Worm (Caenorhabditis elegans) whole organism, young adult: ENCODE results near the gene R11G10.4.

ENCODE experiments used
- B0035.1 ChIP-seq: sonication (generic microtip); optimal IDR thresholded peaks from 2 replicates; lab custom pipeline; 2016; ENCODE audit warnings: missing genetic modification characterization, mild to moderate bottlenecking, missing compliant biosample characterization, missing genotype, missing genetic modification reagents
- D2030.7 ChIP-seq: fragments of 200-800 bp; sonication (Bioruptor generic); IDR thresholded peaks from 2 replicates; pipeline ENCODE4 v1.3.6; 2022; ENCODE audit warnings: missing genetic modification reagents, missing genetic modification characterization, missing compliant biosample characterization
- F10E7.11 ChIP-seq: sonication (generic microtip); optimal IDR thresholded peaks from 2 replicates; lab custom pipeline; 2017; ENCODE audit warnings: mild to moderate bottlenecking, missing genetic modification characterization, moderate library complexity, missing compliant biosample characterization
- F22D6.2 ChIP-seq: sonication (generic microtip); optimal IDR thresholded peaks from 2 replicates; lab custom pipeline; 2016; ENCODE audit warnings: mild to moderate bottlenecking, missing genetic modification characterization, missing compliant biosample characterization
- F23B12.7 ChIP-seq: sonication (generic microtip); optimal IDR thresholded peaks from 2 replicates; lab custom pipeline; 2017; ENCODE audit warnings: missing genetic modification characterization, mild to moderate bottlenecking, missing compliant biosample characterization, antibody characterized with exemption, moderate library complexity; ENCODE audit not compliant: insufficient read depth
- F39B2.1 ChIP-seq: fragments of 200-800 bp; sonication (Bioruptor generic); IDR thresholded peaks from 2 replicates; pipeline ENCODE4 v1.3.6; 2022; ENCODE audit warnings: missing genetic modification reagents, missing genetic modification characterization, missing compliant biosample characterization
- F57A8.1 ChIP-seq: fragments of 200-800 bp; sonication (Bioruptor generic); optimal IDR thresholded peaks from 2 replicates; lab custom pipeline; 2018; ENCODE audit warnings: mild to moderate bottlenecking, missing genetic modification characterization, moderate library complexity, missing compliant biosample characterization
- F57C9.4 ChIP-seq: sonication (generic microtip); optimal IDR thresholded peaks from 2 replicates; lab custom pipeline; 2017; ENCODE audit warnings: mild to moderate bottlenecking, missing genetic modification characterization, missing compliant biosample characterization
- T07F8.4 ChIP-seq: sonication (generic microtip); optimal IDR thresholded peaks from 2 replicates; lab custom pipeline; 2016; ENCODE audit warnings: mild to moderate bottlenecking, missing genetic modification characterization, moderate library complexity, missing compliant biosample characterization
- Y67H2A.10 ChIP-seq: fragments of 200-800 bp; sonication (Bioruptor generic); conservative IDR thresholded peaks from 2 replicates; pipeline ENCODE4 v1.3.6; 2022; ENCODE audit warnings: missing genetic modification reagents, missing genetic modification characterization, missing compliant biosample characterization
- akir-1 ChIP-seq: fragments of 200-800 bp; sonication (Bioruptor generic); optimal IDR thresholded peaks from 2 replicates; lab custom pipeline; 2018; ENCODE audit warnings: mild to moderate bottlenecking, missing genetic modification characterization, moderate library complexity, missing compliant biosample characterization
- aptf-2 ChIP-seq: fragments of 200-800 bp; sonication (Bioruptor generic); conservative IDR thresholded peaks from 2 replicates; pipeline ENCODE4 v1.3.6; 2022; ENCODE audit warnings: missing genetic modification reagents, missing genetic modification characterization, missing compliant biosample characterization
- atf-7 ChIP-seq: sonication (generic microtip); optimal IDR thresholded peaks from 2 replicates; lab custom pipeline; 2017; ENCODE audit warnings: mild to moderate bottlenecking, missing genetic modification characterization, missing compliant biosample characterization
- attf-3 ChIP-seq: fragments of 200-800 bp; sonication (Bioruptor generic); conservative IDR thresholded peaks from 2 replicates; pipeline ENCODE4 v1.3.6; 2022; ENCODE audit warnings: missing genetic modification reagents, missing genetic modification characterization, missing compliant biosample characterization
- bed-2 ChIP-seq: fragments of 200-800 bp; sonication (Bioruptor generic); IDR thresholded peaks from 2 replicates; pipeline ENCODE4 v1.3.6; 2022; ENCODE audit warnings: missing genetic modification reagents, missing genetic modification characterization, missing compliant biosample characterization
- cebp-1 ChIP-seq, 2 experiments: fragments of 200-800 bp in 1 of 2; sonication (Bioruptor generic) in 1 of 2; sonication (generic microtip) in 1 of 2; IDR thresholded peaks in 1 of 2; optimal IDR thresholded peaks in 1 of 2; 2 replicates each; pipeline versions ENCODE4 v1.3.6 to Lab custom; 2017 to 2022; ENCODE audit warnings: missing compliant biosample characterization in 2 of 2, missing genetic modification characterization in 2 of 2, mild to moderate bottlenecking in 1 of 2, missing genetic modification reagents in 1 of 2, moderate library complexity in 1 of 2
- ceh-27 ChIP-seq: fragments of 200-800 bp; sonication (Bioruptor generic); optimal IDR thresholded peaks from 2 replicates; lab custom pipeline; 2018; ENCODE audit warnings: mild to moderate bottlenecking, missing genetic modification characterization, moderate library complexity, missing compliant biosample characterization
- ceh-40 ChIP-seq: fragments of 200-800 bp; sonication (Bioruptor generic); IDR thresholded peaks from 2 replicates; pipeline ENCODE4 v1.3.6; 2022; ENCODE audit warnings: missing genetic modification characterization, missing compliant biosample characterization
- ceh-79 ChIP-seq: sonication (generic microtip); optimal IDR thresholded peaks from 2 replicates; lab custom pipeline; 2017; ENCODE audit warnings: mild to moderate bottlenecking, missing genetic modification characterization, missing compliant biosample characterization
- die-1 ChIP-seq: sonication (generic microtip); optimal IDR thresholded peaks from 2 replicates; lab custom pipeline; 2016; ENCODE audit warnings: missing genotype, mild to moderate bottlenecking, missing genetic modification characterization, missing compliant biosample characterization
- dox-1 ChIP-seq: fragments of 200-800 bp; sonication (Bioruptor generic); IDR thresholded peaks from 2 replicates; pipeline ENCODE4 v1.3.6; 2022; ENCODE audit warnings: missing genetic modification reagents, missing genetic modification characterization, missing compliant biosample characterization
- dpff-1 ChIP-seq: sonication (generic microtip); optimal IDR thresholded peaks from 2 replicates; lab custom pipeline; 2017; ENCODE audit warnings: mild to moderate bottlenecking, missing genetic modification characterization, missing compliant biosample characterization
- egl-44 ChIP-seq: fragments of 200-800 bp; sonication (Bioruptor generic); IDR thresholded peaks from 2 replicates; pipeline ENCODE4 v1.3.6; 2022; ENCODE audit warnings: missing genetic modification reagents, missing genetic modification characterization, missing compliant biosample characterization
- him-1 ChIP-seq: sonication (generic microtip); optimal IDR thresholded peaks from 2 replicates; lab custom pipeline; 2016; ENCODE audit warnings: missing genotype, missing genetic modification reagents, missing genetic modification characterization, missing compliant biosample characterization
- hlh-12 ChIP-seq: sonication (generic microtip); optimal IDR thresholded peaks from 2 replicates; lab custom pipeline; 2016; ENCODE audit warnings: missing genetic modification characterization, missing compliant biosample characterization
- let-526 ChIP-seq: fragments of 200-800 bp; sonication (Bioruptor generic); IDR thresholded peaks from 2 replicates; pipeline ENCODE4 v1.3.6; 2022; ENCODE audit warnings: missing genetic modification reagents, missing genetic modification characterization, missing compliant biosample characterization
- lin-40 ChIP-seq: sonication (generic microtip); optimal IDR thresholded peaks from 2 replicates; lab custom pipeline; 2016; ENCODE audit warnings: missing genetic modification characterization, mild to moderate bottlenecking, missing compliant biosample characterization, missing genotype, missing genetic modification reagents
- lsl-1 ChIP-seq: fragments of 200-800 bp; sonication (Bioruptor generic); optimal IDR thresholded peaks from 2 replicates; lab custom pipeline; 2018; ENCODE audit warnings: mild to moderate bottlenecking, missing genetic modification characterization, moderate library complexity, missing compliant biosample characterization
- madf-10 ChIP-seq: sonication (generic microtip); optimal IDR thresholded peaks from 2 replicates; lab custom pipeline; 2016; ENCODE audit warnings: mild to moderate bottlenecking, missing genetic modification characterization, missing compliant biosample characterization
- madf-6 ChIP-seq: fragments of 200-800 bp; sonication (Bioruptor generic); IDR thresholded peaks from 2 replicates; pipeline ENCODE4 v1.3.6; 2022; ENCODE audit warnings: missing genetic modification reagents, missing genetic modification characterization, missing compliant biosample characterization
- mcd-1 ChIP-seq: fragments of 200-800 bp; sonication (Bioruptor generic); IDR thresholded peaks from 2 replicates; pipeline ENCODE4 v1.3.6; 2022; ENCODE audit warnings: missing genetic modification reagents, missing genetic modification characterization, missing compliant biosample characterization
- nhr-120 ChIP-seq: fragments of 200-800 bp; sonication (Bioruptor generic); IDR thresholded peaks from 2 replicates; pipeline ENCODE4 v1.3.6; 2022; ENCODE audit warnings: missing genetic modification characterization, missing compliant biosample characterization
- nhr-179 ChIP-seq: sonication (generic microtip); optimal IDR thresholded peaks from 2 replicates; lab custom pipeline; 2016; ENCODE audit warnings: mild to moderate bottlenecking, missing genetic modification characterization, missing compliant biosample characterization
- pha-4 ChIP-seq: fragments of 150-350 bp; sonication (generic microtip); optimal IDR thresholded peaks from 2 replicates; lab custom pipeline; 2014; ENCODE audit warnings: missing biosample characterization, missing genetic modification reagents, missing genetic modification characterization
- rcor-1 ChIP-seq: fragments of 200-800 bp; sonication (Bioruptor generic); IDR thresholded peaks from 2 replicates; pipeline ENCODE4 v1.3.6; 2022; ENCODE audit warnings: missing genetic modification reagents, missing genetic modification characterization, missing compliant biosample characterization
- snpc-3.4 ChIP-seq: sonication (generic microtip); optimal IDR thresholded peaks from 2 replicates; lab custom pipeline; 2017; ENCODE audit warnings: missing genetic modification characterization, mild to moderate bottlenecking, missing compliant biosample characterization, antibody characterized with exemption, moderate library complexity, missing genotype, missing genetic modification reagents
- snpc-4 ChIP-seq, 5 experiments: fragments of 150-350 bp in 1 of 5; sonication (generic microtip) in 4 of 5; optimal IDR thresholded peaks; 2 replicates each; lab custom pipeline; 2014 to 2018; ENCODE audit warnings: missing genetic modification characterization in 5 of 5, missing biosample characterization in 3 of 5, antibody characterized with exemption in 2 of 5, mild to moderate bottlenecking in 2 of 5, missing compliant biosample characterization in 2 of 5, missing genotype in 2 of 5, moderate library complexity in 2 of 5, missing genetic modification reagents in 1 of 5
- somi-1 ChIP-seq: fragments of 200-800 bp; sonication (Bioruptor generic); optimal IDR thresholded peaks from 2 replicates; lab custom pipeline; 2018; ENCODE audit warnings: mild to moderate bottlenecking, missing genetic modification characterization, missing compliant biosample characterization
- tbp1 ChIP-seq: fragments of 200-800 bp; sonication (Bioruptor generic); optimal IDR thresholded peaks from 2 replicates; lab custom pipeline; 2018; ENCODE audit warnings: mild to moderate bottlenecking, missing genetic modification characterization, missing compliant biosample characterization
- tbx-9 ChIP-seq: sonication (generic microtip); optimal IDR thresholded peaks from 2 replicates; lab custom pipeline; 2016; ENCODE audit warnings: borderline replicate concordance, missing genetic modification characterization, inconsistent platforms, missing compliant biosample characterization
- xnd-1 ChIP-seq: sonication (generic microtip); optimal IDR thresholded peaks from 2 replicates; lab custom pipeline; 2016; ENCODE audit warnings: missing genotype, missing genetic modification reagents, missing genetic modification characterization, missing compliant biosample characterization
- zfh-2 ChIP-seq: fragments of 200-800 bp; sonication (Bioruptor generic); conservative IDR thresholded peaks from 2 replicates; pipeline ENCODE4 v1.3.6; 2022; ENCODE audit warnings: missing genetic modification reagents, missing genetic modification characterization, missing compliant biosample characterization
- ztf-18 ChIP-seq: sonication (generic microtip); optimal IDR thresholded peaks from 2 replicates; lab custom pipeline; 2016; ENCODE audit warnings: missing genotype, mild to moderate bottlenecking, missing genetic modification characterization, missing compliant biosample characterization
- ztf-22 ChIP-seq: fragments of 200-800 bp; sonication (Bioruptor generic); optimal IDR thresholded peaks from 2 replicates; lab custom pipeline; 2018; ENCODE audit warnings: mild to moderate bottlenecking, missing genetic modification characterization, moderate library complexity, missing compliant biosample characterization
- ztf-28 ChIP-seq: fragments of 200-800 bp; sonication (Bioruptor generic); IDR thresholded peaks from 2 replicates; pipeline ENCODE4 v1.3.6; 2022; ENCODE audit warnings: missing genetic modification reagents, missing genetic modification characterization, missing compliant biosample characterization

Gene R11G10.4

DNA sequence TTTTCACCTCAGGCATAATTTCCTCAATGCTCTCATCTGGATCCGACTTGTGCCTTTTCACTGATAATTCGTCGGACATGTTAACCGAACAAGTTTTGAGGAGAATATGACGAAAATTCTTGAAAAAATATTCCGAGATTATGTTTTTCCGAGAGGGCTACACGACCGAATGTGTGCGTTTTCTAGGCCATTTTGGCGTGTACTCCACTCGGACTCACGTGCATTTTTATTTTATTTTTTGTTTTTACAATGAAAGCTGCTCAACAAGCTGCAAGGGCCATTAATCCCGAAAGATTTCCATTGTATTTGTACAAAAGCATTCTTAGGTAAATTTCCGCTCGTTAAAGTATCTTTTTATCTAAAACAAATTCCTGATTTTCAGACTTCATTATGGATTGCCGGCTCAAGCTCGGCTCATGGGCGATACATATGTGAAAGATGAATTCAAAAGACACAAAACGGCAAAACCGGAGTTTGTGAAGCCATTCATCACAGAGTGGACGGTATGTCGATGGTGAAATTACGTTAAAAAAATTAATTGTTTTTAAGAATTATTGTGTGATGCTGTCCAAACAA, 38.1 kb upstream of the R11G10.4 start, which contains the start of the genes F25H9.6 and F25H9.7 (continued):
- TF ChIP-seq lsl-1 (peak; percentile 52), bed-2 (GFP tag; lab: Robert Waterston, UW) (peak; percentile 91; the same call in 1 of the 2 replicates), F10E7.11 (peak; percentile 22), ztf-22 (GFP tag; lab: Kevin White, UChicago) (peak; percentile 39), egl-44 (GFP tag; lab: Robert Waterston, UW) (peak; percentile 53; the same call in 1 of the 2 replicates), Y67H2A.10 (GFP tag; lab: Robert Waterston, UW) (0 out of 2 replicates have a peak, but pooled peaks have one; percentile 45), pha-4 (no peak), hlh-12 (tag; lab: Kevin White, UChicago) (no peak), ceh-40 (GFP tag; lab: Robert Waterston, UW) (0 out of 2 replicates have a peak, but pooled peaks have one; percentile 36), rcor-1 (GFP tag; lab: Robert Waterston, UW) (peak; percentile 73), snpc-4 (GFP tag; optimal IDR thresholded peaks at IDR 0.05; lab: Kevin White, UChicago) (no peak), snpc-4 (tag; optimal IDR thresholded peaks at IDR 0.05; lab: Kevin White, UChicago) (peak in 1 of 4 experiments; percentile 54), madf-10 (tag; lab: Kevin White, UChicago) (peak; percentile 74), nhr-179 (tag; lab: Kevin White, UChicago) (no peak), B0035.1 (tag; lab: Kevin White, UChicago) (peak; percentile 42), akir-1 (GFP tag; lab: Kevin White, UChicago) (peak; percentile 91), somi-1 (GFP tag; lab: Kevin White, UChicago) (peak; percentile 53), nhr-120 (GFP tag; lab: Robert Waterston, UW) (0 out of 2 replicates have a peak, but pooled peaks have one; percentile 58), ztf-18 (tag; lab: Kevin White, UChicago) (peak; percentile 12), tbp1 (GFP tag; lab: Kevin White, UChicago) (peak; percentile 58), ceh-79 (peak; percentile 49), attf-3 (GFP tag; lab: Robert Waterston, UW) (peak; percentile 78), cebp-1 (GFP tag; IDR thresholded peaks at IDR 0.05; lab: Robert Waterston, UW) (peak; percentile 25; the same call in 1 of the 2 replicates), cebp-1 (tag; optimal IDR thresholded peaks at IDR 0.05; lab: Kevin White, UChicago) (peak; percentile 62), lin-40 (peak; percentile 77), madf-6 (GFP tag; lab: Robert Waterston, UW) (peak; percentile 79), dox-1 (GFP tag; lab: Robert Waterston, UW) (peak; percentile 88; the same call in 1 of the 2 replicates), snpc-3.4 (tag; lab: Kevin White, UChicago) (peak; percentile 51), T07F8.4 (no peak), die-1 (tag; lab: Kevin White, UChicago) (no peak), atf-7 (tag; lab: Kevin White, UChicago) (peak; percentile 44), let-526 (GFP tag; lab: Robert Waterston, UW) (peak; percentile 77), dpff-1 (tag; lab: Kevin White, UChicago) (no peak), D2030.7 (GFP tag; lab: Robert Waterston, UW) (peak; percentile 77), F57C9.4 (peak; percentile 24), aptf-2 (GFP tag; lab: Robert Waterston, UW) (peak; percentile 82; the same call in 1 of the 2 replicates), F23B12.7 (tag; lab: Kevin White, UChicago) (peak; percentile 16), F22D6.2 (peak; percentile 76), him-1 (tag; lab: Kevin White, UChicago) (peak; percentile 86), xnd-1 (peak; percentile 44), ceh-27 (GFP tag; lab: Kevin White, UChicago) (peak; percentile 95), F39B2.1 (0 out of 2 replicates have a peak, but pooled peaks have one; percentile 45), tbx-9 (tag; lab: Kevin White, UChicago) (no peak), F57A8.1 (GFP tag; lab: Kevin White, UChicago) (no peak), mcd-1 (GFP tag; lab: Robert Waterston, UW) (peak; percentile 82), zfh-2 (no peak), ztf-28 (GFP tag; lab: Robert Waterston, UW) (0 out of 2 replicates have a peak, but pooled peaks have one; percentile 70)
